Worm (Caenorhabditis elegans): ENCODE data around the gene C06B3.16.

ce11 chrV:13949010-13949409, 17.7 kb downstream of the C06B3.16 start, which contains the start of gene R10D12.6:
- TF ChIP-seq hlh-12 (tag; optimal IDR thresholded peaks at IDR 0.05), result no peak
- no peak for TF ChIP-seq egl-18 (GFP tag; IDR thresholded peaks at IDR 0.05)
- TF ChIP-seq ztf-28 (GFP tag; IDR thresholded peaks at IDR 0.05), result no peak
- TF ChIP-seq atf-7 (tag; optimal IDR thresholded peaks at IDR 0.05), result no peak
- TF ChIP-seq chd-7 (tag; optimal IDR thresholded peaks at IDR 0.05), result no peak
- TF ChIP-seq tbx-9 (tag; optimal IDR thresholded peaks at IDR 0.05; ENCODE audit: borderline replicate concordance), result no peak
